Worm (Caenorhabditis elegans): ENCODE measurements around the gene ufl-1.

Gene ufl-1

ce11 chrIV:7039476-7040261 lies 3.0 kb upstream of the ufl-1 start, which contains the start of the genes cogc-2 and klp-18 (continued):
- TF ChIP-seq Y53G8AR.9 (GFP tag; conservative IDR thresholded peaks at IDR 0.05) (peak; percentile 47; the same call in 1 of the 2 replicates), efl-1 (GFP tag; optimal IDR thresholded peaks at IDR 0.05) (peak; percentile 99), sptf-2 (GFP tag; optimal IDR thresholded peaks at IDR 0.05) (no peak), nhr-120 (GFP tag; IDR thresholded peaks at IDR 0.05) (no peak), ztf-3 (GFP tag; optimal IDR thresholded peaks at IDR 0.05) (no peak), hlh-26 (GFP tag; conservative IDR thresholded peaks at IDR 0.05) (no peak), hmg-20 (GFP tag; IDR thresholded peaks at IDR 0.05) (peak; percentile 26; the same call in 1 of the 2 replicates), repo-1 (tag; optimal IDR thresholded peaks at IDR 0.05) (peak; percentile 69), B0261.1 (tag; optimal IDR thresholded peaks at IDR 0.05) (no peak), ceh-79 (tag; optimal IDR thresholded peaks at IDR 0.05) (no peak), lsl-1 (GFP tag; optimal IDR thresholded peaks at IDR 0.05) (peak; percentile 99)

DNA sequence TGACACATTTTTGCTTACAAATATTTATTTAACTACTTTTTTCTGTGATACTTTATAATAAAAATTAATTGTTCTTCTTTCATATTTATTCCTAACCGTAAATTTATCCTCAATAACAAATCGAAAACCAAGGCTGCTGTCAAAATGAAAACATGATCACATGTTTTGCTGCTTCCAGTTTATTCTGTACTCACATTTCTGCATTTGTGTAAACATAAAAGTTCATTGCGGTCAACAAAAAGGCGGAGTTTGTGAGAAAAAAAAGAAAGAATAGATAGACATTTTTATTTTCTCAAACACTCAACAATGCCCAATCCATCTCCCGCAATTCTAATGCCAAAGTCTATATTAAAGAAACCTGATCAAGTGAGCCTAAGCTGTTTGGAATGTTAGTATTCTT lies 836 bp downstream of the ufl-1 start, which contains the start of gene C06G3.3:
Gene C06G3.3 (plus strand): TSS at position 301 of the 400 bp plus-strand sequence.
- no peak for TF ChIP-seq ceh-27 (GFP tag; optimal IDR thresholded peaks at IDR 0.05)

ce11 chrIV:7032459-7032858 lies 4.2 kb downstream of the ufl-1 start, which contains the start of gene C06G3.8:
Gene C06G3.8, minus strand, starts transcription at chrIV:7032559.
- TF ChIP-seq ztf-3 (GFP tag; optimal IDR thresholded peaks at IDR 0.05), result no peak
- no peak for TF ChIP-seq snpc-4 (GFP tag; optimal IDR thresholded peaks at IDR 0.05)
- TF ChIP-seq snpc-4 (tag; optimal IDR thresholded peaks at IDR 0.05), result no peak
- no peak for TF ChIP-seq atf-7 (tag; optimal IDR thresholded peaks at IDR 0.05)
- no peak for TF ChIP-seq fkh-3 (tag; optimal IDR thresholded peaks at IDR 0.05)

ce11 chrIV:7031019-7031418 lies 5.6 kb downstream of the ufl-1 start:
- TF ChIP-seq ztf-25 (GFP tag; IDR thresholded peaks at IDR 0.05) (no peak), unc-62 (GFP tag; optimal IDR thresholded peaks at IDR 0.05) (no peak), T26A5.8 (tag; optimal IDR thresholded peaks at IDR 0.05) (no peak), dpff-1 (tag; optimal IDR thresholded peaks at IDR 0.05) (no peak), cebp-1 (GFP tag; IDR thresholded peaks at IDR 0.05) (no peak), cebp-1 (tag; optimal IDR thresholded peaks at IDR 0.05) (peak; percentile 86)

- TF ChIP-seq Y53F4B.3 (GFP tag; IDR thresholded peaks at IDR 0.05) (no peak), nhr-80 (tag; optimal IDR thresholded peaks at IDR 0.05) (peak; percentile 79), ekl-4 (GFP tag; IDR thresholded peaks at IDR 0.05) (no peak), repo-1 (tag; optimal IDR thresholded peaks at IDR 0.05) (no peak)
Measured at ce11 chrIV:7025835-7026234, 10.8 kb downstream of the ufl-1 start.

DNA sequence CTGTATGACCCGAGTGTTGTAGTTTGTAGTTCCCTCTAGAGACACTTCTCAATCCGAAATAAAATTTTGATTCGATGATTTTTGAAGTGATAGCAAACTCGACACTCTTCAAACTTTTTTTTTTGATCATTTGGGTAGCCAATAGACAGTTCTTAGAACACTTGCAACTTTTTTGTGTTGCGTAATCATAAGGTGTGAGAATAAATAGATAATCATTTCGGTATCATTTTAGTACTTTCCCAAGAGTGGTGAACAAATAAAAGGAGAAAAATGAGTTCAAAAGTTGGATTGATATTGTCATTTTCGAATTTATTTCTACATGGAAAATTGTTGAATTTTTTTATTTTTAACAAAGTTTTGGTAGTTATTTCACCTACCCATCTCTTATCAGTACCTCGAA lies 11.8 kb downstream of the ufl-1 start:
- TF ChIP-seq nfyb-1 (GFP tag; IDR thresholded peaks at IDR 0.05) (no peak), efl-1 (GFP tag; optimal IDR thresholded peaks at IDR 0.05) (no peak), nhr-80 (tag; optimal IDR thresholded peaks at IDR 0.05) (peak; percentile 20), madf-6 (GFP tag; IDR thresholded peaks at IDR 0.05) (no peak), nhr-27 (tag; optimal IDR thresholded peaks at IDR 0.05) (no peak), attf-6 (GFP tag; IDR thresholded peaks at IDR 0.05) (no peak), snpc-1.1 (tag; optimal IDR thresholded peaks at IDR 0.05; ENCODE audit: insufficient read depth) (no peak), madf-8 (GFP tag; conservative IDR thresholded peaks at IDR 0.05) (no peak), ztf-26 (tag; optimal IDR thresholded peaks at IDR 0.05) (no peak)

Measured in whole organism, young adult.